Worm (Caenorhabditis elegans) whole organism, late embryonic: Measurements from ENCODE around the gene sup-9.

ENCODE experiments used
- K02D7.2 ChIP-seq: sonication (generic microtip); optimal IDR thresholded peaks from 2 replicates; lab custom pipeline; 2017; ENCODE audit warnings: mild to moderate bottlenecking, missing genetic modification characterization, missing compliant biosample characterization
- Y22D7AL.16 ChIP-seq: sonication (generic microtip); optimal IDR thresholded peaks from 2 replicates; lab custom pipeline; 2016; ENCODE audit warnings: missing genetic modification characterization, missing compliant biosample characterization
- ama-1 ChIP-seq: fragments of 150-350 bp; optimal IDR thresholded peaks from 2 replicates; lab custom pipeline; 2014
- ceh-24 ChIP-seq: sonication (generic microtip); optimal IDR thresholded peaks from 2 replicates; lab custom pipeline; 2016; ENCODE audit warnings: mild to moderate bottlenecking, missing genetic modification characterization, missing compliant biosample characterization
- ceh-31 ChIP-seq: sonication (generic microtip); optimal IDR thresholded peaks from 2 replicates; lab custom pipeline; 2016; ENCODE audit warnings: missing genetic modification characterization, missing compliant biosample characterization
- ceh-34 ChIP-seq: sonication (generic microtip); optimal IDR thresholded peaks from 2 replicates; lab custom pipeline; 2016; ENCODE audit warnings: mild to moderate bottlenecking, missing genetic modification characterization, missing compliant biosample characterization
- ceh-48 ChIP-seq: sonication (generic microtip); optimal IDR thresholded peaks from 2 replicates; lab custom pipeline; 2016; ENCODE audit warnings: missing genetic modification characterization, inconsistent platforms, missing compliant biosample characterization
- ceh-6 ChIP-seq: fragments of 200-800 bp; sonication (Bioruptor generic); optimal IDR thresholded peaks from 2 replicates; lab custom pipeline; 2018; ENCODE audit warnings: mild to moderate bottlenecking, missing genetic modification characterization, missing compliant biosample characterization
- ceh-9 ChIP-seq: sonication (generic microtip); optimal IDR thresholded peaks from 2 replicates; lab custom pipeline; 2016; ENCODE audit warnings: mild to moderate bottlenecking, missing genetic modification characterization, inconsistent platforms, missing compliant biosample characterization
- che-1 ChIP-seq: sonication (generic microtip); optimal IDR thresholded peaks from 2 replicates; lab custom pipeline; 2016; ENCODE audit warnings: mild to moderate bottlenecking, missing genetic modification characterization, missing compliant biosample characterization
- dve-1 ChIP-seq: sonication (generic microtip); optimal IDR thresholded peaks from 2 replicates; lab custom pipeline; 2017; ENCODE audit warnings: antibody characterized with exemption, mild to moderate bottlenecking, missing genetic modification characterization, missing compliant biosample characterization
- elt-2 ChIP-seq: sonication (generic microtip); optimal IDR thresholded peaks from 2 replicates; lab custom pipeline; 2016; ENCODE audit warnings: missing genetic modification reagents, missing genetic modification characterization, missing compliant biosample characterization
- elt-4 ChIP-seq: sonication (generic microtip); optimal IDR thresholded peaks from 2 replicates; lab custom pipeline; 2016; ENCODE audit warnings: missing genetic modification characterization, missing compliant biosample characterization
- ets-4 ChIP-seq: sonication (generic microtip); optimal IDR thresholded peaks from 2 replicates; lab custom pipeline; 2016; ENCODE audit warnings: missing genetic modification characterization, missing compliant biosample characterization
- eyg-1 ChIP-seq: sonication (generic microtip); optimal IDR thresholded peaks from 2 replicates; lab custom pipeline; 2016; ENCODE audit warnings: missing genotype, missing genetic modification characterization, missing compliant biosample characterization
- hlh-15 ChIP-seq: sonication (generic microtip); optimal IDR thresholded peaks from 2 replicates; lab custom pipeline; 2016; ENCODE audit warnings: missing genetic modification characterization, missing compliant biosample characterization
- hlh-30 ChIP-seq: sonication (generic microtip); optimal IDR thresholded peaks from 2 replicates; lab custom pipeline; 2017; ENCODE audit warnings: antibody characterized with exemption, missing genetic modification characterization, missing compliant biosample characterization; ENCODE audit not compliant: insufficient read depth
- lim-6 ChIP-seq: sonication (generic microtip); optimal IDR thresholded peaks from 2 replicates; lab custom pipeline; 2016; ENCODE audit warnings: missing genetic modification characterization, missing compliant biosample characterization
- nfya-1 ChIP-seq: sonication (generic microtip); optimal IDR thresholded peaks from 2 replicates; lab custom pipeline; 2017; ENCODE audit warnings: missing genetic modification characterization, mild to moderate bottlenecking, missing compliant biosample characterization, antibody characterized with exemption, moderate library complexity
- nhr-11 ChIP-seq: fragments of 150-350 bp; optimal IDR thresholded peaks from 2 replicates; lab custom pipeline; 2014; ENCODE audit warnings: missing biosample characterization, missing genetic modification characterization
- nhr-232 ChIP-seq: sonication (generic microtip); optimal IDR thresholded peaks from 2 replicates; lab custom pipeline; 2016; ENCODE audit warnings: missing genetic modification characterization, missing compliant biosample characterization
- npax-4 ChIP-seq: sonication (generic microtip); optimal IDR thresholded peaks from 2 replicates; lab custom pipeline; 2016; ENCODE audit warnings: missing genetic modification characterization, missing compliant biosample characterization
- pag-3 ChIP-seq: sonication (generic microtip); optimal IDR thresholded peaks from 2 replicates; lab custom pipeline; 2016; ENCODE audit warnings: missing compliant biosample characterization, missing genetic modification characterization, borderline replicate concordance
- pat-9 ChIP-seq: fragments of 200-800 bp; sonication (Bioruptor generic); optimal IDR thresholded peaks from 2 replicates; lab custom pipeline; 2018; ENCODE audit warnings: mild to moderate bottlenecking, missing genetic modification characterization, moderate library complexity, missing compliant biosample characterization
- pax-1 ChIP-seq: fragments of 150-350 bp; optimal IDR thresholded peaks from 2 replicates; lab custom pipeline; 2014; ENCODE audit warnings: missing biosample characterization, missing genetic modification characterization
- pqm-1 ChIP-seq: sonication (generic microtip); optimal IDR thresholded peaks from 2 replicates; lab custom pipeline; 2016; ENCODE audit warnings: missing genetic modification characterization, missing compliant biosample characterization
- pros-1 ChIP-seq: fragments of 150-350 bp; optimal IDR thresholded peaks from 2 replicates; lab custom pipeline; 2014; ENCODE audit warnings: missing biosample characterization, missing genetic modification reagents, missing genetic modification characterization
- sox-4 ChIP-seq: sonication (generic microtip); optimal IDR thresholded peaks from 2 replicates; lab custom pipeline; 2017; ENCODE audit warnings: mild to moderate bottlenecking, missing genetic modification characterization, inconsistent platforms, missing compliant biosample characterization
- ttx-3 ChIP-seq: sonication (generic microtip); optimal IDR thresholded peaks from 2 replicates; lab custom pipeline; 2016; ENCODE audit warnings: missing genetic modification reagents, missing genetic modification characterization, missing compliant biosample characterization
- unc-3 ChIP-seq, 2 experiments: fragments of 200-800 bp in 1 of 2; sonication (Bioruptor generic) in 1 of 2; sonication (generic microtip) in 1 of 2; conservative IDR thresholded peaks in 1 of 2; optimal IDR thresholded peaks in 1 of 2; 2 replicates each; pipeline versions ENCODE4 v1.3.6 to Lab custom; 2016 to 2022; ENCODE audit warnings: missing compliant biosample characterization in 2 of 2, missing genetic modification characterization in 2 of 2, missing genetic modification reagents in 1 of 2
- unc-42 ChIP-seq: sonication (generic microtip); optimal IDR thresholded peaks from 2 replicates; lab custom pipeline; 2016; ENCODE audit warnings: missing genotype, missing genetic modification characterization, missing compliant biosample characterization
- unc-55 ChIP-seq: sonication (generic microtip); optimal IDR thresholded peaks from 2 replicates; lab custom pipeline; 2017; ENCODE audit warnings: missing biosample characterization, missing genetic modification reagents, missing genetic modification characterization
- unc-86 ChIP-seq: sonication (generic microtip); optimal IDR thresholded peaks from 2 replicates; lab custom pipeline; 2016; ENCODE audit warnings: missing genetic modification characterization, missing compliant biosample characterization

sup-9 gene

ce11 chrII:2735644-2736043 is 48.8 kb upstream of the sup-9 start:
- TF ChIP-seq pqm-1 (tag; lab: Kevin White, UChicago) (no peak), hlh-15 (tag; lab: Kevin White, UChicago) (no peak), npax-4 (tag; lab: Kevin White, UChicago) (no peak), nfya-1 (tag; lab: Kevin White, UChicago) (no peak), eyg-1 (tag; lab: Kevin White, UChicago) (no peak), Y22D7AL.16 (tag; lab: Kevin White, UChicago) (no peak), dve-1 (tag; lab: Kevin White, UChicago) (no peak), ceh-6 (GFP tag; lab: Kevin White, UChicago) (no peak), lim-6 (tag; lab: Kevin White, UChicago) (no peak), ceh-24 (tag; lab: Kevin White, UChicago) (no peak), hlh-30 (no peak), ama-1 (no peak), ceh-48 (tag; lab: Kevin White, UChicago) (no peak)

ce11 chrII:2735192-2735591 is 48.4 kb upstream of the sup-9 start, which contains the start of gene wdr-31:
Gene wdr-31, minus strand, starts transcription at chrII:2735292.
- TF ChIP-seq pros-1 (tag; lab: Kevin White, UChicago), result no peak
- no peak for TF ChIP-seq ttx-3 (tag; lab: Kevin White, UChicago)
- no peak for TF ChIP-seq nhr-232 (tag; lab: Kevin White, UChicago)
- TF ChIP-seq nhr-11 (tag; lab: Kevin White, UChicago), result no peak
- no peak for TF ChIP-seq elt-4
- no peak for TF ChIP-seq pax-1 (tag; lab: Kevin White, UChicago)
- no peak for TF ChIP-seq unc-86 (tag; lab: Kevin White, UChicago)
- no peak for TF ChIP-seq sox-4 (tag; lab: Kevin White, UChicago)
- TF ChIP-seq ceh-31 (tag; lab: Kevin White, UChicago), result no peak
- TF ChIP-seq hlh-15 (tag; lab: Kevin White, UChicago), result no peak
- TF ChIP-seq, all 69 proteins: peak for 0

- no peak for TF ChIP-seq pat-9 (tag; lab: Kevin White, UChicago)
- TF ChIP-seq elt-2 (tag; lab: Kevin White, UChicago), result no peak
- no peak for TF ChIP-seq lim-6 (tag; lab: Kevin White, UChicago)
- peak; percentile 49 for TF ChIP-seq nfya-1 (tag; lab: Kevin White, UChicago)
- no peak for TF ChIP-seq ets-4
- no peak for TF ChIP-seq unc-3 (GFP tag; conservative IDR thresholded peaks at IDR 0.05; lab: Robert Waterston, UW)
- TF ChIP-seq unc-3 (tag; optimal IDR thresholded peaks at IDR 0.05; lab: Kevin White, UChicago), result no peak
- TF ChIP-seq pag-3 (tag; lab: Kevin White, UChicago), result no peak
- no peak for TF ChIP-seq K02D7.2
- TF ChIP-seq, all 69 proteins: peak for 1
These were observed 47.9 kb upstream of the sup-9 start for ce11 chrII:2734735-2735134.

ce11 chrII:2734266-2734665 is 47.4 kb upstream of the sup-9 start:
- TF ChIP-seq dve-1 (tag; lab: Kevin White, UChicago), result peak; percentile 82
- no peak for TF ChIP-seq ceh-34 (tag; lab: Kevin White, UChicago)

- TF ChIP-seq pag-3 (tag; lab: Kevin White, UChicago) (no peak), unc-42 (tag; lab: Kevin White, UChicago) (peak; percentile 34), ets-4 (no peak), ceh-9 (no peak), nfya-1 (tag; lab: Kevin White, UChicago) (no peak)
These were observed 43.8 kb upstream of the sup-9 start for ce11 chrII:2730647-2731046.

- no peak for TF ChIP-seq che-1 (tag; lab: Kevin White, UChicago)
- TF ChIP-seq unc-55, result peak; percentile 52
These were observed 39.9 kb upstream of the sup-9 start for ce11 chrII:2726774-2727173.
